Fruit fly (Drosophila melanogaster) S2 (cell line): ENCODE data around the gene RhoGAP68F.

ENCODE experiments used
- CG8478 ChIP-seq: fragments of >200 bp; optimal IDR thresholded peaks from 2 replicates; lab custom pipeline; 2018
- CTCF ChIP-seq, 2 experiments: fragments of >200 bp; optimal IDR thresholded peaks; 2 replicates each; lab custom pipeline; 2018

dm6 chr3L:12090184-12090897 lies 48.3 kb upstream of the RhoGAP68F start:
- TF ChIP-seq CG8478 (no peak), CTCF (optimal IDR thresholded peaks at IDR 0.05; lab: Kevin White, UChicago) (no peak)
